Worm (Caenorhabditis elegans) whole organism, young adult: Measurements from ENCODE around the gene F11A5.13.

ENCODE experiments used
- nhr-27 ChIP-seq: fragments of 200-800 bp; sonication (Bioruptor generic); optimal IDR thresholded peaks from 2 replicates; lab custom pipeline; 2018; ENCODE audit warnings: mild to moderate bottlenecking, missing genetic modification characterization, moderate library complexity, missing compliant biosample characterization
- snpc-3.4 ChIP-seq: sonication (generic microtip); optimal IDR thresholded peaks from 2 replicates; lab custom pipeline; 2017; ENCODE audit warnings: missing genetic modification characterization, mild to moderate bottlenecking, missing compliant biosample characterization, antibody characterized with exemption, moderate library complexity, missing genotype, missing genetic modification reagents

- no peak for TF ChIP-seq snpc-3.4
- TF ChIP-seq nhr-27 (tag; lab: Kevin White, UChicago), result no peak
These were observed 44.4 kb downstream of the F11A5.13 start, which contains the start of gene srz-13 for ce11 chrV:16182110-16182509.
